Worm (Caenorhabditis elegans): ENCODE data around the gene C03A7.2.

DNA sequence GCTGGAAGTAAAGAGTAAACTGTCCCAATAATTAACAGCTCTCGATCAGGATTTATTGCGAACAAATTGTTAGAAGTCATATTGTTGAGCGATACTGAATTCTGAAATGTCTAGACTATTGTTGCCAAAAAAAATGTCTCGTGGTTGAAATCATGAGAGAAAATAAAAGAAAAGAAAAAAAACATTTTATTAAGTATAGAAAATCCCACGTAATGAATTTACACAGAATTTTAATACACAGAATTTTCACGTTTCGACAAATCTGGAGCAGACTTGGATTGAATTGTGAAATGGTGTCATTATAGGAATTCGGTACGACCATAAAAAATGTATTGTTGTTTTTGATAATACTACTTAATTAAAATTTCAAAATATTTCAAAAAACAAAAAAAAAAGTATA lies 8.9 kb upstream of the C03A7.2 start, which contains the start of gene srt-65:
- TF ChIP-seq nhr-20 (tag; optimal IDR thresholded peaks at IDR 0.05) (no peak), ceh-82 (tag; optimal IDR thresholded peaks at IDR 0.05) (no peak)

All from whole organism, L1 larva.